Fruit fly (Drosophila melanogaster): ENCODE results near the gene CG14739.

dm6 chr3R:12062844-12063243 is 13.8 kb upstream of the CG14739 start, which contains the start of gene CG14740:
- TF ChIP-seq lola (GFP tag; optimal IDR thresholded peaks at IDR 0.05) (no peak), gcm2 (GFP tag; optimal IDR thresholded peaks at IDR 0.05) (no peak), CG15479 (GFP tag; optimal IDR thresholded peaks at IDR 0.05) (no peak), fd64A (GFP tag; optimal IDR thresholded peaks at IDR 0.05) (no peak)
